Fruit fly (Drosophila melanogaster) S2 (cell line): Measurements from ENCODE around the gene CG31204.

ENCODE experiments used
- CG8478 ChIP-seq: fragments of >200 bp; optimal IDR thresholded peaks from 2 replicates; lab custom pipeline; 2018
- CTCF ChIP-seq, 2 experiments: fragments of >200 bp; optimal IDR thresholded peaks; 2 replicates each; lab custom pipeline; 2018

dm6 chr3R:31385820-31386330 is 7.5 kb downstream of the CG31204 start:
- TF ChIP-seq CTCF (optimal IDR thresholded peaks at IDR 0.05; lab: Kevin White, UChicago) (no peak), CG8478 (lab: Kevin White, UChicago) (no peak)
